Fruit fly (Drosophila melanogaster) whole organism, embryonic: ENCODE measurements around the gene CG6610.

Experiments used
- CG12071 ChIP-seq: fragments of 200-800 bp; sonication (Bioruptor generic); optimal IDR thresholded peaks from 3 replicates; lab custom pipeline; 2018; ENCODE audit warnings: missing biosample characterization, mild to moderate bottlenecking, missing genetic modification characterization
- CG9727 ChIP-seq: fragments of 200-800 bp; sonication (Bioruptor generic); optimal IDR thresholded peaks from 3 replicates; lab custom pipeline; 2017; ENCODE audit warnings: missing biosample characterization, mild to moderate bottlenecking, missing genetic modification characterization
- YL-1 ChIP-seq: fragments of 200-800 bp; sonication (Bioruptor generic); optimal IDR thresholded peaks from 3 replicates; lab custom pipeline; 2017; ENCODE audit warnings: missing biosample characterization, mild to moderate bottlenecking, missing genetic modification characterization
- psq ChIP-seq: fragments of 200-800 bp; sonication (Bioruptor generic); optimal IDR thresholded peaks from 2 replicates; lab custom pipeline; 2017; ENCODE audit warnings: missing biosample characterization, missing genetic modification characterization
- schlank ChIP-seq: fragments of 200-800 bp; sonication (Bioruptor generic); optimal IDR thresholded peaks from 2 replicates; lab custom pipeline; 2018; ENCODE audit warnings: missing biosample characterization, mild to moderate bottlenecking, missing genetic modification characterization

DNA sequence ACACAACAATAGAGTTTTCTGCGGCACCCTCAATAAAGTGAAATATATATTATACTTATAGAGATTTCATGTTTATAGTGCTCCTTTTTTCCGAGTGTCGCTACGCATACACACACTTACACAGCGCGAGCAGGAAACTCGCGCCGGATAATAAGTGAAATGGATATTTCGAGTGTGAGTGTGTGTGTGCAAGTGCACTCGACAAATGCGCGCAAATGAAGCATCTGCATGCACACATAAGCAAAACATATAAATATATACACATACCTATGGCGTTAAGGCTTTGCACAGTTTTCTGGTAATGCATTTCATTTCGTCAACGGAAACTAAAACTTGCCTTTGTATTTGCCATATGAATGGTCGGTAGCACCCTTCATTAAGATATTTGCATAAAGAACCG is 40.2 kb downstream of the CG6610 start:
- TF ChIP-seq YL-1 (GFP tag; lab: Kevin White, UChicago) = no peak
- no peak for TF ChIP-seq CG12071
- TF ChIP-seq schlank = no peak
- no peak for TF ChIP-seq CG9727 (GFP tag; lab: Kevin White, UChicago)
- no peak for TF ChIP-seq psq (GFP tag; lab: Kevin White, UChicago)
